Fruit fly (Drosophila melanogaster): ENCODE results near the gene CG33282.

Gene CG33282

DNA sequence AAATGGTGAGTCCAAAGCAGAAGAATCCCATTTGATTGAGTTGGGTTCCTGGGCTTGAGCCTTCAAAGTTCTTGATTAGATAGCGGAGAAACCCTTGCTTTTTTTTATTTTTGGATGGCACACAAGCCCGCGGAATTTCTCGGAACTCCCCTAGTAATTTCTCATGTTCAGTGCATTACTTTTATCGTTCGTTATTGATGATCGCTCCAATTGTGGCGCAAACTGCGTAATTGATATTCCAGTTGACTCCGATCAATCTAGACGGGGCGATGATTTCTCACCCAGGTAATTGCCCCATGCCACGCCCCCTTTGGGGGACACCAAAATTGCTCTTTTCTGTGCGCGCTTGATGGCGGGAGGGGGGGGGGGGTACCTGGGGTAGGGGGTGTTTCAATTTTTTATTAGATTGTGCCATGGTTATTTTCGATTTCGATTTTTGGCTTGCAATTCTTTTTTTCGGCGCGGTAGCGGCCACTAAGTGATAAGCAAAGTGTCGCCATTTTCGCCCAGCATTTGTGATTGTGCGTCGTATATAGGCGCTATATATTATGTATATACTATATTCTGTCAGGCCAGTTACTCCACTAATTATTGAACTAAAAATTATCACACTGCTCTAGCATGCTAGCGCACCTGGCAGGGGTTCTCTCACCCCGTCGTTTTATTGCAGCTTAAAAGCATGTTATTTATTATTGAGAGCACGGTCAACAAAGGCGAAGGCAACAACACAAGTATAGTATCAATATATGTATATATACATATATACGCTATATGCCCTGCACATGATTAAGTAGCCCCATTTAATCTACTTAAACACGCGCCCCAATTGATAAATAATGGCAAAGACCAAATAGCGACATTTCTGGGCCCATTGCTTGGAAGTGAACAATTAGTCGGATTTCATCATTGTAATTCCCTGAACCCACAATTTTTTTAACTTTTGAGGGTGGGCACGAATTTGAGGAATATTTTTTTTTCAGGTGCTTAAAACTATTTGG lies 22.6 kb upstream of the CG33282 start:
- TF ChIP-seq psq (optimal IDR thresholded peaks at IDR 0.05) (no peak), ttk (optimal IDR thresholded peaks at IDR 0.05) (no peak), Myc (optimal IDR thresholded peaks at IDR 0.05) (no peak), insv (optimal IDR thresholded peaks at IDR 0.05) (no peak), h (optimal IDR thresholded peaks at IDR 0.05) (no peak), Sin3A (optimal IDR thresholded peaks at IDR 0.05) (no peak)

dm6 chr2L:3307189-3307588 lies 20.5 kb upstream of the CG33282 start:
- TF ChIP-seq insv (optimal IDR thresholded peaks at IDR 0.05) (no peak), h (optimal IDR thresholded peaks at IDR 0.05) (no peak), Myc (optimal IDR thresholded peaks at IDR 0.05) (no peak), ttk (optimal IDR thresholded peaks at IDR 0.05) (no peak), Sin3A (optimal IDR thresholded peaks at IDR 0.05) (no peak), psq (optimal IDR thresholded peaks at IDR 0.05) (no peak)

dm6 chr2L:3308529-3309272 lies 19.0 kb upstream of the CG33282 start, which contains the start of gene CG15406:
CG15406 (plus strand) TSS chr2L:3309222.
- TF ChIP-seq ttk (optimal IDR thresholded peaks at IDR 0.05) (no peak), h (optimal IDR thresholded peaks at IDR 0.05) (no peak), insv (optimal IDR thresholded peaks at IDR 0.05) (no peak), Myc (optimal IDR thresholded peaks at IDR 0.05) (no peak), Sin3A (optimal IDR thresholded peaks at IDR 0.05) (no peak), psq (optimal IDR thresholded peaks at IDR 0.05) (no peak)

dm6 chr2L:3319731-3320295 lies 7.9 kb upstream of the CG33282 start, which contains the start of the genes Fign and CG8837:
Fign (minus strand) TSS chr2L:3319872.
CG8837 (plus strand) TSS chr2L:3320245.
- TF ChIP-seq Myc (optimal IDR thresholded peaks at IDR 0.05) (no peak), psq (optimal IDR thresholded peaks at IDR 0.05) (no peak), Sin3A (optimal IDR thresholded peaks at IDR 0.05) (no peak), h (optimal IDR thresholded peaks at IDR 0.05) (no peak), ttk (optimal IDR thresholded peaks at IDR 0.05) (no peak), insv (optimal IDR thresholded peaks at IDR 0.05) (no peak)

dm6 chr2L:3323319-3324287 lies 4.1 kb upstream of the CG33282 start, which contains the start of gene CG33281:
CG33281 (plus strand) TSS chr2L:3324237.
- TF ChIP-seq psq (optimal IDR thresholded peaks at IDR 0.05) (no peak), ttk (optimal IDR thresholded peaks at IDR 0.05) (no peak), Sin3A (optimal IDR thresholded peaks at IDR 0.05) (no peak), insv (optimal IDR thresholded peaks at IDR 0.05) (no peak)

dm6 chr2L:3330628-3331027 lies 2.9 kb downstream of the CG33282 start, which contains the start of gene CG3285:
CG3285 (plus strand) TSS chr2L:3330928.
- TF ChIP-seq h (optimal IDR thresholded peaks at IDR 0.05) (no peak), psq (optimal IDR thresholded peaks at IDR 0.05) (no peak), insv (optimal IDR thresholded peaks at IDR 0.05) (no peak), Myc (optimal IDR thresholded peaks at IDR 0.05) (no peak), Sin3A (optimal IDR thresholded peaks at IDR 0.05) (no peak), ttk (optimal IDR thresholded peaks at IDR 0.05) (no peak)

DNA sequence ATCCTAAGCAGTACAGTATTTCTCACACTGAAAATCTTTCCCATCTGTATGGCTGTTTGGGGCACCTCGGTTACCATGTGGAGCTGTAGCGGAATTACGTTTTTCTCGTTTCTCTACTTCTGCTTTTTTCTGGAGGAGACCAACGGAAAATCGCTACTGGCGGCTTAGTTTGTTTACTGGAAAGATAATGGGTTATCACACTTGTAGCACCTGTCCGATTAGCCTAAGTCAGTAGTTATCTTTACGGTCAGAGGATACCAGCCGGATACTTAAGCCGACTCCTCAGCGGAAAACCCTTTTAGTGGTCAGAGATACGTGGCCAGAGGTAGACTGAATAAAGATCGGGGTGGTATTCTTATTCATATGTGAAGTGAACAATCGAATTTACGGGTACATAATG lies 4.8 kb downstream of the CG33282 start, which contains the start of gene CG15408:
Gene CG15408 (plus strand): TSS at position 301 of the 400 bp plus-strand sequence.
- TF ChIP-seq h (optimal IDR thresholded peaks at IDR 0.05), result no peak
- TF ChIP-seq Myc (optimal IDR thresholded peaks at IDR 0.05), result no peak
- no peak for TF ChIP-seq psq (optimal IDR thresholded peaks at IDR 0.05)
- TF ChIP-seq ttk (optimal IDR thresholded peaks at IDR 0.05), result no peak
- TF ChIP-seq insv (optimal IDR thresholded peaks at IDR 0.05), result no peak
- TF ChIP-seq Sin3A (optimal IDR thresholded peaks at IDR 0.05), result no peak

dm6 chr2L:3338566-3339215 lies 11.0 kb downstream of the CG33282 start:
- TF ChIP-seq Myc (optimal IDR thresholded peaks at IDR 0.05) (no peak), ttk (optimal IDR thresholded peaks at IDR 0.05) (no peak), Sin3A (optimal IDR thresholded peaks at IDR 0.05) (no peak), psq (optimal IDR thresholded peaks at IDR 0.05) (no peak), insv (optimal IDR thresholded peaks at IDR 0.05) (no peak), h (optimal IDR thresholded peaks at IDR 0.05) (no peak)

DNA sequence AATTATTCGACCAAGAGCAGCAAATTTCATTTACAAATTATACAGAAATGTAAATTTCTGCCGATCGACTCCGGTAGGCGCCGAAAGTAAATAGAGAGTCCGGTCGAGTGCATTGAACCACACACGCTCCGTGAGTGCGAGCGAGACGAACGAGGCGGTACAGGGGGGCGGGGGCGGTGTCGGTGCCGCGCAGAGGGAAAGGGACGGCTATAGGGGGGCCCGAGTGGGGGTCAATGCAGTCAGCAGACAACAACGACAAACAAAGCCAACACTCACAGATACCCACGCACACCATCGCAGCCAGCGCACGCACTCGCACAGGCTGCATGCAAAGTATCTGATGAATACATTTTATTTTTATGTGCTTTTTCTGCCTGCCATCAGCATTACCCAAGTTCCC lies 11.7 kb downstream of the CG33282 start:
- TF ChIP-seq Myc (optimal IDR thresholded peaks at IDR 0.05) (no peak), ttk (optimal IDR thresholded peaks at IDR 0.05) (no peak), insv (optimal IDR thresholded peaks at IDR 0.05) (no peak), h (optimal IDR thresholded peaks at IDR 0.05) (no peak), psq (optimal IDR thresholded peaks at IDR 0.05) (no peak), Sin3A (optimal IDR thresholded peaks at IDR 0.05) (no peak)

Data from Kc167 (cell line).